Fruit fly (Drosophila melanogaster) whole organism, embryonic: ENCODE measurements around the gene ninaC.

Experiments used
- ATbp ChIP-seq: fragments of 200-800 bp; sonication (Bioruptor generic); optimal IDR thresholded peaks from 2 replicates; lab custom pipeline; 2017; ENCODE audit warnings: missing biosample characterization, mild to moderate bottlenecking, missing genetic modification characterization, missing genetic modification reagents
- Awh ChIP-seq: fragments of 200-800 bp; sonication (Bioruptor generic); IDR thresholded peaks from 2 replicates; pipeline ENCODE4, ENCODE4 v1.3.6; 2022; ENCODE audit warnings: missing biosample characterization, missing genetic modification characterization
- CG10366 ChIP-seq: fragments of 200-800 bp; sonication (Bioruptor generic); IDR thresholded peaks from 2 replicates; pipeline ENCODE4 v1.3.6; 2022; ENCODE audit warnings: missing biosample characterization, missing genetic modification characterization
- CG10979 ChIP-seq: fragments of 200-800 bp; sonication (Bioruptor generic); optimal IDR thresholded peaks from 2 replicates; lab custom pipeline; 2018; ENCODE audit warnings: missing biosample characterization, mild to moderate bottlenecking, missing genetic modification characterization, moderate library complexity
- CG14710 ChIP-seq: fragments of 200-800 bp; sonication (Bioruptor generic); optimal IDR thresholded peaks from 3 replicates; lab custom pipeline; 2019; ENCODE audit warnings: missing biosample characterization, mild to moderate bottlenecking, missing genetic modification characterization, moderate library complexity
- CG14860 ChIP-seq: fragments of 200-800 bp; sonication (Bioruptor generic); IDR thresholded peaks from 3 replicates; pipeline ENCODE4 v1.3.6; 2022; ENCODE audit warnings: missing biosample characterization, missing genetic modification characterization; ENCODE audit not compliant: partially characterized antibody
- CG1529 ChIP-seq: fragments of 200-800 bp; sonication (Bioruptor generic); optimal IDR thresholded peaks from 3 replicates; lab custom pipeline; 2018; ENCODE audit warnings: missing biosample characterization, missing genetic modification characterization
- CG18599 ChIP-seq: fragments of 200-800 bp; sonication (Bioruptor generic); optimal IDR thresholded peaks from 3 replicates; lab custom pipeline; 2017; ENCODE audit warnings: missing biosample characterization, missing genetic modification characterization, mild to moderate bottlenecking, moderate library complexity, missing genetic modification reagents
- CG2199 ChIP-seq: fragments of 200-800 bp; sonication (Bioruptor generic); IDR thresholded peaks from 3 replicates; pipeline ENCODE4 v1.3.6; 2022; ENCODE audit warnings: missing biosample characterization, missing genetic modification characterization
- CG2712 ChIP-seq: fragments of 200-800 bp; optimal IDR thresholded peaks from 3 replicates; lab custom pipeline; 2019; ENCODE audit warnings: missing biosample characterization, mild to moderate bottlenecking, missing genetic modification characterization, moderate library complexity
- CG3163 ChIP-seq: fragments of 200-800 bp; sonication (Bioruptor generic); optimal IDR thresholded peaks from 3 replicates; lab custom pipeline; 2016; ENCODE audit warnings: missing biosample characterization, missing genetic modification characterization
- CG32532 ChIP-seq: fragments of 200-800 bp; sonication (Bioruptor generic); IDR thresholded peaks from 2 replicates; pipeline ENCODE4 v1.3.6; 2022; ENCODE audit warnings: missing biosample characterization, missing genetic modification characterization
- CG32772 ChIP-seq: fragments of 200-800 bp; sonication (Bioruptor generic); IDR thresholded peaks from 2 replicates; pipeline ENCODE4 v1.3.6; 2022; ENCODE audit warnings: missing biosample characterization, missing genetic modification characterization
- CG3407 ChIP-seq: fragments of 200-800 bp; sonication (Bioruptor generic); optimal IDR thresholded peaks from 2 replicates; lab custom pipeline; 2018; ENCODE audit warnings: missing biosample characterization, mild to moderate bottlenecking, missing genetic modification characterization
- CG3995 ChIP-seq: fragments of 200-800 bp; sonication (Bioruptor generic); optimal IDR thresholded peaks from 3 replicates; lab custom pipeline; 2016; ENCODE audit warnings: missing biosample characterization, missing genetic modification characterization
- CG5245 ChIP-seq: fragments of 200-800 bp; sonication (Bioruptor generic); optimal IDR thresholded peaks from 3 replicates; lab custom pipeline; 2016; ENCODE audit warnings: missing biosample characterization, missing genetic modification characterization
- CG9215 ChIP-seq: fragments of 200-800 bp; sonication (Bioruptor generic); IDR thresholded peaks from 2 replicates; pipeline ENCODE4 v1.3.6; 2022; ENCODE audit warnings: missing biosample characterization, missing genetic modification characterization
- CrebB ChIP-seq: fragments of 200-800 bp; sonication (Bioruptor generic); optimal IDR thresholded peaks from 3 replicates; lab custom pipeline; 2018; ENCODE audit warnings: missing biosample characterization, mild to moderate bottlenecking, missing genetic modification characterization
- D19B ChIP-seq: fragments of 200-800 bp; sonication (Bioruptor generic); optimal IDR thresholded peaks from 2 replicates; lab custom pipeline; 2017; ENCODE audit warnings: missing biosample characterization, mild to moderate bottlenecking, missing genetic modification characterization
- Dfd ChIP-seq, 2 experiments: fragments of >200 bp; optimal IDR thresholded peaks; 2 replicates each; lab custom pipeline; 2017; ENCODE audit warnings: missing biosample characterization in 2 of 2, missing genetic modification characterization in 2 of 2
- Dp ChIP-seq: fragments of 200-800 bp; sonication (Bioruptor generic); optimal IDR thresholded peaks from 2 replicates; lab custom pipeline; 2018; ENCODE audit warnings: missing biosample characterization, mild to moderate bottlenecking, missing genetic modification characterization, moderate library complexity
- Ets65A ChIP-seq: fragments of 200-800 bp; sonication (Bioruptor generic); peaks from one replicate; lab custom pipeline; 2016; ENCODE audit warnings: missing biosample characterization, missing genetic modification characterization
- Fer1 ChIP-seq: fragments of 200-800 bp; sonication (Bioruptor generic); optimal IDR thresholded peaks from 2 replicates; lab custom pipeline; 2017; ENCODE audit warnings: missing biosample characterization, mild to moderate bottlenecking, missing genetic modification characterization
- GATAe ChIP-seq: fragments of 200-800 bp; sonication (Bioruptor generic); conservative IDR thresholded peaks from 2 replicates; pipeline ENCODE4 v1.3.6; 2022; ENCODE audit warnings: missing biosample characterization, missing genetic modification characterization
- HLHmδ ChIP-seq: fragments of 200-800 bp; sonication (Bioruptor generic); optimal IDR thresholded peaks from 2 replicates; lab custom pipeline; 2018; ENCODE audit warnings: missing biosample characterization, mild to moderate bottlenecking, missing genetic modification characterization, moderate library complexity
- Xrp1 ChIP-seq: fragments of 200-800 bp; sonication (Bioruptor generic); IDR thresholded peaks from 2 replicates; pipeline ENCODE4 v1.3.6; 2022; ENCODE audit warnings: missing biosample characterization, missing genetic modification characterization
- bbx ChIP-seq: fragments of 200-800 bp; sonication (Bioruptor generic); IDR thresholded peaks from 2 replicates; pipeline ENCODE4 v1.3.6; 2022; ENCODE audit warnings: missing biosample characterization, missing genetic modification characterization; ENCODE audit not compliant: partially characterized antibody
- bcd ChIP-seq: fragments of 200-800 bp; sonication (Bioruptor generic); optimal IDR thresholded peaks from 2 replicates; lab custom pipeline; 2017; ENCODE audit warnings: missing biosample characterization, mild to moderate bottlenecking, missing genetic modification characterization
- bowl ChIP-seq: fragments of 200-800 bp; sonication (Bioruptor generic); IDR thresholded peaks from 2 replicates; pipeline ENCODE4 v1.3.6; 2022; ENCODE audit warnings: missing biosample characterization, missing genetic modification characterization
- ems ChIP-seq: fragments of 200-800 bp; sonication (Bioruptor generic); optimal IDR thresholded peaks from 3 replicates; lab custom pipeline; 2016; ENCODE audit warnings: missing biosample characterization, missing genetic modification characterization
- esg ChIP-seq: fragments of 200-800 bp; sonication (Bioruptor generic); conservative IDR thresholded peaks from 2 replicates; pipeline ENCODE4 v1.3.6; 2022; ENCODE audit warnings: missing biosample characterization, missing genetic modification characterization
- exex ChIP-seq: fragments of 200-800 bp; sonication (Bioruptor generic); optimal IDR thresholded peaks from 4 replicates; lab custom pipeline; 2018; ENCODE audit warnings: missing biosample characterization, mild to moderate bottlenecking, missing genetic modification characterization, moderate library complexity
- fu2 ChIP-seq: fragments of 200-800 bp; sonication (Bioruptor generic); optimal IDR thresholded peaks from 2 replicates; lab custom pipeline; 2016; ENCODE audit warnings: missing biosample characterization, missing genetic modification characterization
- hkb ChIP-seq, 2 experiments: fragments of 200-800 bp in 1 of 2; fragments of >200 bp in 1 of 2; sonication (Bioruptor generic) in 1 of 2; IDR thresholded peaks in 1 of 2; optimal IDR thresholded peaks in 1 of 2; 2 replicates each; pipeline versions ENCODE4 v1.3.6 to Lab custom; 2017 to 2022; ENCODE audit warnings: missing biosample characterization in 1 of 2, missing genetic modification characterization in 1 of 2
- ind ChIP-seq: fragments of 200-800 bp; sonication (Bioruptor generic); optimal IDR thresholded peaks from 3 replicates; lab custom pipeline; 2016; ENCODE audit warnings: missing biosample characterization, missing genetic modification characterization
- kay ChIP-seq: fragments of 200-800 bp; sonication (Bioruptor generic); optimal IDR thresholded peaks from 2 replicates; lab custom pipeline; 2016; ENCODE audit warnings: missing biosample characterization, missing genetic modification characterization
- lab ChIP-seq: fragments of 200-800 bp; sonication (Bioruptor generic); optimal IDR thresholded peaks from 3 replicates; lab custom pipeline; 2017; ENCODE audit warnings: missing biosample characterization, missing genetic modification characterization, mild to moderate bottlenecking, moderate library complexity, missing genetic modification reagents
- mld ChIP-seq: fragments of 200-800 bp; sonication (Bioruptor generic); IDR thresholded peaks from 3 replicates; pipeline ENCODE4 v1.3.6; 2022; ENCODE audit warnings: missing biosample characterization, missing genetic modification characterization; ENCODE audit not compliant: partially characterized antibody
- nerfin-2 ChIP-seq: fragments of 200-800 bp; sonication (Bioruptor generic); IDR thresholded peaks from 2 replicates; pipeline ENCODE4 v1.3.6; 2022; ENCODE audit warnings: missing biosample characterization, missing genetic modification characterization; ENCODE audit not compliant: partially characterized antibody
- pfk ChIP-seq: fragments of 200-800 bp; sonication (Bioruptor generic); optimal IDR thresholded peaks from 2 replicates; lab custom pipeline; 2018; ENCODE audit warnings: missing biosample characterization, mild to moderate bottlenecking, missing genetic modification characterization, moderate library complexity
- pita ChIP-seq: fragments of 200-800 bp; sonication (Bioruptor generic); optimal IDR thresholded peaks from 2 replicates; lab custom pipeline; 2017; ENCODE audit warnings: missing biosample characterization, mild to moderate bottlenecking, missing genetic modification characterization
- sens ChIP-seq: fragments of 200-800 bp; sonication (Bioruptor generic); peaks from one replicate; lab custom pipeline; 2016; ENCODE audit warnings: missing biosample characterization, missing genetic modification characterization
- so ChIP-seq: fragments of 200-800 bp; sonication (Bioruptor generic); IDR thresholded peaks from 3 replicates; pipeline ENCODE4 v1.3.6; 2022; ENCODE audit warnings: missing biosample characterization, missing genetic modification characterization
- sug ChIP-seq: fragments of 200-800 bp; optimal IDR thresholded peaks from 2 replicates; lab custom pipeline; 2019; ENCODE audit warnings: missing biosample characterization, mild to moderate bottlenecking, missing genetic modification characterization, moderate library complexity
- toy ChIP-seq: fragments of 200-800 bp; sonication (Bioruptor generic); IDR thresholded peaks from 2 replicates; pipeline ENCODE4 v1.3.6; 2022; ENCODE audit warnings: missing biosample characterization, missing genetic modification characterization
- trh ChIP-seq: fragments of 200-800 bp; sonication (Bioruptor generic); optimal IDR thresholded peaks from 2 replicates; lab custom pipeline; 2016; ENCODE audit warnings: missing biosample characterization, missing genetic modification characterization

ninaC gene

dm6 chr2L:7386555-7387420, 9.3 kb downstream of the ninaC start (continued):
- TF ChIP-seq hkb (optimal IDR thresholded peaks at IDR 0.05; lab: Kevin White, UChicago) (no peak), hkb (GFP tag; IDR thresholded peaks at IDR 0.05; lab: Robert Waterston, UW) (0 out of 2 replicates have a peak, but pooled peaks have one; percentile 15), sug (tag; lab: Kevin White, UChicago) (no peak), CG32532 (GFP tag; lab: Robert Waterston, UW) (peak; percentile 17; the same call in 1 of the 2 replicates), ind (GFP tag; lab: Kevin White, UChicago) (no peak), exex (peak; percentile 32), bowl (no peak), D19B (GFP tag; lab: Kevin White, UChicago) (peak; percentile 77), CG3995 (GFP tag; lab: Kevin White, UChicago) (peak; percentile 50), sens (GFP tag; lab: Kevin White, UChicago) (peak; percentile 2), trh (no peak), Dfd (GFP tag; optimal IDR thresholded peaks at IDR 0.05; lab: Kevin White, UChicago) (no peak), CG1529 (GFP tag; lab: Kevin White, UChicago) (peak; percentile 18), CG10979 (no peak), Awh (GFP tag; lab: Robert Waterston, UW) (peak; percentile 51; the same call in 1 of the 2 replicates), CG2199 (GFP tag; lab: Robert Waterston, UW) (0 out of 3 replicates have a peak, but pooled peaks have one; percentile 16), Ets65A (peak; percentile 49), CG3407 (GFP tag; lab: Kevin White, UChicago) (peak; percentile 4), ATbp (GFP tag; lab: Kevin White, UChicago) (peak; percentile 58), so (GFP tag; lab: Robert Waterston, UW) (0 out of 3 replicates have a peak, but pooled peaks have one; percentile 16), fu2 (no peak), GATAe (GFP tag; lab: Robert Waterston, UW) (peak; percentile 22; the same call in 1 of the 2 replicates), CG18599 (GFP tag; lab: Kevin White, UChicago) (peak; percentile 17), lab (peak; percentile 57)
- TF ChIP-seq, all 482 proteins: peak for 30

dm6 chr2L:7387813-7388558, 10.5 kb downstream of the ninaC start, which contains the start of the genes CG5149 and gudu:
CG5149 (minus strand) TSS chr2L:7388253.
gudu (plus strand) TSS chr2L:7388508.
- TF ChIP-seq CG10366 (GFP tag; lab: Robert Waterston, UW) (peak; percentile 7; the same call in 1 of the 2 replicates), nerfin-2 (GFP tag; lab: Robert Waterston, UW) (peak; percentile 77), mld (peak; percentile 88; the same call in 2 of the 3 replicates), CG9215 (GFP tag; lab: Robert Waterston, UW) (no peak), bbx (GFP tag; lab: Robert Waterston, UW) (peak; percentile 89), CG3163 (GFP tag; lab: Kevin White, UChicago) (peak; percentile 36), Fer1 (GFP tag; lab: Kevin White, UChicago) (peak; percentile 41), kay (no peak), pita (GFP tag; lab: Kevin White, UChicago) (peak; percentile 94), esg (GFP tag; lab: Robert Waterston, UW) (no peak), bcd (GFP tag; lab: Kevin White, UChicago) (peak; percentile 40), CrebB (peak; percentile 49), toy (GFP tag; lab: Robert Waterston, UW) (no peak), hkb (optimal IDR thresholded peaks at IDR 0.05; lab: Kevin White, UChicago) (peak; percentile 28), hkb (GFP tag; IDR thresholded peaks at IDR 0.05; lab: Robert Waterston, UW) (no peak), HLHmδ (GFP tag; lab: Kevin White, UChicago) (no peak), Xrp1 (GFP tag; lab: Robert Waterston, UW) (peak; percentile 28; the same call in 1 of the 2 replicates), ems (GFP tag; lab: Kevin White, UChicago) (peak; percentile 0), CG32772 (GFP tag; lab: Robert Waterston, UW) (0 out of 2 replicates have a peak, but pooled peaks have one; percentile 28), CG2712 (peak; percentile 57), CG5245 (GFP tag; lab: Kevin White, UChicago) (no peak), Dp (peak; percentile 50), CG14710 (tag; lab: Kevin White, UChicago) (peak; percentile 53), CG14860 (GFP tag; lab: Robert Waterston, UW) (peak; percentile 83), pfk (GFP tag; lab: Kevin White, UChicago) (no peak)
